Worm (Caenorhabditis elegans): ENCODE results near the gene H35N09.1.

ce11 chrX:8613053-8613452, 7.9 kb downstream of the H35N09.1 start, which contains the start of gene K01A12.2:
- TF ChIP-seq rnt-1 (tag; optimal IDR thresholded peaks at IDR 0.05) = no peak
- no peak for TF ChIP-seq pros-1 (tag; optimal IDR thresholded peaks at IDR 0.05)
- no peak for TF ChIP-seq fkh-6 (tag; optimal IDR thresholded peaks at IDR 0.05)
- TF ChIP-seq pag-3 (tag; optimal IDR thresholded peaks at IDR 0.05; ENCODE audit: borderline replicate concordance) = no peak

Data from whole organism, late embryonic.